Worm (Caenorhabditis elegans): ENCODE data around the gene srh-203.
"Not testable (repeated sequence)": the region's sequence is repeated elsewhere in the genome, so short reads cannot be mapped to it uniquely, and the experiment has no call there.

Gene srh-203

DNA sequence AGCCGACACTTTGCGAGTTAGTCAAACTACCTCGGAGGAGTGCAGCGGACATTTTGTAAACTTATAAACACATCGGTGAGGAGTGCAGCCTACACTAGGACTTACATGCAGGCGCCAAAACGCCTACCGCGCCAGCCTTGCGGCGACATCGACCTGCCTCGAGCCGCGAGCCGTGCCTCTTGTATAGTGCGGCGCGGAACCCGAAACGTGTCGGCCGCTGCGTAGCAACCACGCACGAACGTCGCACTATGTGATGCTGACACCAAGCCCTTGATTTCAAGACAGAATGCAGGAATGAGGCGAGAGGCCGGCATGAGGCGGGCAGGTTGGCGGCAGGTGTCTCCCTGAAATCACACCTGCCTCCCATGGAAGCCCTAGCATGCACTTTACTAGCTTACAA lies 26.8 kb downstream of the srh-203 start:
- TF ChIP-seq ceh-82 (tag; optimal IDR thresholded peaks at IDR 0.05): no peak
- no peak for TF ChIP-seq mab-5 (tag; optimal IDR thresholded peaks at IDR 0.05)
- no peak for TF ChIP-seq lin-39 (tag; optimal IDR thresholded peaks at IDR 0.05)
- TF ChIP-seq dmd-4 (tag; optimal IDR thresholded peaks at IDR 0.05): no peak
- no peak for TF ChIP-seq R02D3.7 (tag; optimal IDR thresholded peaks at IDR 0.05)
- TF ChIP-seq mbf-1 (tag; optimal IDR thresholded peaks at IDR 0.05): no peak
- TF ChIP-seq ZK546.5 (tag; optimal IDR thresholded peaks at IDR 0.05): no peak
- TF ChIP-seq unc-39 (tag; optimal IDR thresholded peaks at IDR 0.05): no peak
- TF ChIP-seq sma-3 (GFP tag; optimal IDR thresholded peaks at IDR 0.05): no peak
- no peak for TF ChIP-seq ztf-11 (tag; optimal IDR thresholded peaks at IDR 0.05)

DNA sequence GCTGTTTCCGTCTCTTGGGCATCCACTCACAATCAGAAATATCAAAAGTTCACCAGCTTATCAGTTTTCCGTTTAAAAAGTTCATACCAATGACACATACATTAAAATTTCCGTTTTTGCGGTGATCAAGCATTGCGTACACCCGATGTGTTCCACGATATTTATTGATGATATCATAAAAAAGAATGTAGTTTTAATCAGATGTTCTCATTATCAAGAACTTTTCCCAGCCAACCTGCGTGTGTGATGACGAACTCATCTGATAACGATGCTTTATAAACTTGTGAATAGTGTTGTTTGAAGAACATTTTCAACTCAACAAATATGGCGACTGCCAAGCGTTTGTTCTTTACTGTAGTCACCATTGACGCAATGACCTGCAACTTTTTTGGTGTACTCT lies 39.3 kb downstream of the srh-203 start, which contains the start of gene clc-21:
Gene clc-21, plus strand, starts transcription at position 301 of the 400 bp plus-strand sequence.
- TF ChIP-seq fos-1 (tag; optimal IDR thresholded peaks at IDR 0.05): peak; percentile 35
- no peak for TF ChIP-seq blmp-1 (tag; optimal IDR thresholded peaks at IDR 0.05; ENCODE audit: insufficient read depth)

DNA sequence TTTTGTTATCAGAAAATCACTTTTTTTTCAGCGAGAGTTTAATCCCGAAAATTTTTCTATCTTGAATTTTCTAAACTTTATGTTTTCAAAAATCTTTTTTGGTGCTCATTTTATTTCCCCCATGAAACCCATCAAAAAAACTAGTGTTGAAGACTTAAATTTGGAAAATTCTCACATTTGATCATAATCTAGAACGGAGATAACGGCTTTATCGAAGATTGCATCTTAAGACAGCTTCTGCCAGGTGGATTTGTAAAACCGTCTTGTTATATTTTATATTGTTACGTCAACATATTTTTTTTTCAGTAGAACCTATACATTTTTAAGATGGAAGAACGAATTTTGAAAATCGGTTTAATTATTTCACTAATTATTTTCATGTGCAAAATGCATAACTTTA lies 41.1 kb downstream of the srh-203 start, which contains the start of gene T27C5.12:
Gene T27C5.12, plus strand, starts transcription at position 301 of the 400 bp plus-strand sequence.
- no peak for TF ChIP-seq gmeb-1 (tag; optimal IDR thresholded peaks at IDR 0.05)
- no peak for TF ChIP-seq nhr-6 (tag; optimal IDR thresholded peaks at IDR 0.05)
- TF ChIP-seq elt-1 (tag; optimal IDR thresholded peaks at IDR 0.05): no peak
- TF ChIP-seq nhr-25 (tag; optimal IDR thresholded peaks at IDR 0.05): no peak
- TF ChIP-seq mdl-1 (tag; optimal IDR thresholded peaks at IDR 0.05): no peak

DNA sequence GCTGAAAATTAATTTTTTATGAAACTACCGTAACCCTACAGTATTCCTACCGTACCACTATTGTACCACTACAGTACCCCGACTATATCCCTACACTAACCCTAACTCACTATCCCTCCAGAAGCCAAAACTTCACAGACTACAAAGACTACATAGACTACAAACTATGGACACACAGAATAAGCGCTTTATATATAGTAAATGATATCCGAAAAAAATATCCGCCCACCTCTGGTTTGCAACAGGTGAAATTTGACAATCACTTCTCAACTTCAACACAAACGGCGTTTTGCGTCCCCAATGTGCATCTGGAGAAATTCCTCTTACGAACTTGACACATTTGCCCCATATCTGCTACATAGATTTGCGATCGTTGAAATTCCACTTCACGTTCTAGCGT lies 46.1 kb downstream of the srh-203 start, which contains the start of gene srh-132:
Gene srh-132, plus strand, starts transcription at position 301 of the 400 bp plus-strand sequence.
- TF ChIP-seq mbf-1, sem-4, nhr-6 (tag; optimal IDR thresholded peaks at IDR 0.05): not testable (repeated sequence)
